Worm (Caenorhabditis elegans) whole organism, mixed stage, embryonic: ENCODE data around the gene ugt-20.

Experiments
- M03D4.4 ChIP-seq: sonication (generic microtip); optimal IDR thresholded peaks from 2 replicates; lab custom pipeline; 2017; ENCODE audit warnings: mild to moderate bottlenecking, missing genetic modification characterization, missing compliant biosample characterization
- bed-3 ChIP-seq: fragments of 200-800 bp; sonication (Bioruptor generic); optimal IDR thresholded peaks from 3 replicates; lab custom pipeline; 2018; ENCODE audit warnings: mild to moderate bottlenecking, missing genetic modification characterization, moderate library complexity, missing compliant biosample characterization
- blmp-1 ChIP-seq: fragments of 150-350 bp; optimal IDR thresholded peaks from 2 replicates; lab custom pipeline; 2014; ENCODE audit warnings: missing biosample characterization, missing genetic modification characterization
- ceh-39 ChIP-seq: fragments of 150-350 bp; optimal IDR thresholded peaks from 2 replicates; lab custom pipeline; 2014; ENCODE audit warnings: missing biosample characterization, missing genetic modification characterization
- ceh-83 ChIP-seq: fragments of 200-800 bp; sonication (Bioruptor generic); optimal IDR thresholded peaks from 2 replicates; lab custom pipeline; 2018; ENCODE audit warnings: mild to moderate bottlenecking, missing genetic modification characterization, missing compliant biosample characterization
- ces-1 ChIP-seq: fragments of 150-350 bp; optimal IDR thresholded peaks from 2 replicates; lab custom pipeline; 2014; ENCODE audit warnings: missing biosample characterization, missing genetic modification reagents, missing genetic modification characterization
- cnd-1 ChIP-seq: fragments of 200-800 bp; sonication (Bioruptor generic); optimal IDR thresholded peaks from 2 replicates; lab custom pipeline; 2018; ENCODE audit warnings: mild to moderate bottlenecking, missing genetic modification characterization, missing compliant biosample characterization
- drap-1 ChIP-seq: fragments of 200-800 bp; sonication (Bioruptor generic); optimal IDR thresholded peaks from 3 replicates; lab custom pipeline; 2018; ENCODE audit warnings: mild to moderate bottlenecking, missing genetic modification characterization, missing compliant biosample characterization
- elt-1 ChIP-seq: sonication (generic microtip); optimal IDR thresholded peaks from 2 replicates; lab custom pipeline; 2017; ENCODE audit warnings: missing genetic modification characterization, mild to moderate bottlenecking, missing compliant biosample characterization, antibody characterized with exemption, moderate library complexity, borderline replicate concordance; ENCODE audit not compliant: insufficient read depth
- elt-3 ChIP-seq: fragments of 150-350 bp; optimal IDR thresholded peaks from 2 replicates; lab custom pipeline; 2014; ENCODE audit warnings: missing biosample characterization, missing genetic modification characterization
- flh-1 ChIP-seq: fragments of 200-800 bp; sonication (Bioruptor generic); optimal IDR thresholded peaks from 2 replicates; lab custom pipeline; 2018; ENCODE audit warnings: mild to moderate bottlenecking, missing genetic modification characterization, moderate library complexity, missing compliant biosample characterization
- ham-2 ChIP-seq: fragments of 200-800 bp; sonication (Bioruptor generic); optimal IDR thresholded peaks from 2 replicates; lab custom pipeline; 2018; ENCODE audit warnings: mild to moderate bottlenecking, missing genetic modification characterization, missing compliant biosample characterization
- hlh-1 ChIP-seq: fragments of 150-350 bp; optimal IDR thresholded peaks from 2 replicates; lab custom pipeline; 2014; ENCODE audit warnings: missing biosample characterization, missing genetic modification reagents, missing genetic modification characterization
- lin-13 ChIP-seq: fragments of 150-350 bp; optimal IDR thresholded peaks from 2 replicates; lab custom pipeline; 2014; ENCODE audit warnings: missing biosample characterization, missing genetic modification characterization
- lin-32 ChIP-seq: fragments of 200-800 bp; sonication (Bioruptor generic); optimal IDR thresholded peaks from 2 replicates; lab custom pipeline; 2018; ENCODE audit warnings: mild to moderate bottlenecking, missing genetic modification characterization, missing compliant biosample characterization
- lsy-2 ChIP-seq: fragments of 150-350 bp; optimal IDR thresholded peaks from 2 replicates; lab custom pipeline; 2014; ENCODE audit warnings: missing biosample characterization, missing genetic modification characterization
- mab-5 ChIP-seq: fragments of 150-350 bp; optimal IDR thresholded peaks from 2 replicates; lab custom pipeline; 2014; ENCODE audit warnings: missing biosample characterization, missing genetic modification characterization
- mep-1 ChIP-seq: fragments of 150-350 bp; optimal IDR thresholded peaks from 2 replicates; lab custom pipeline; 2017; ENCODE audit warnings: missing biosample characterization, missing genetic modification reagents, missing genetic modification characterization, inconsistent platforms
- mls-2 ChIP-seq: sonication (generic microtip); optimal IDR thresholded peaks from 2 replicates; lab custom pipeline; 2016; ENCODE audit warnings: mild to moderate bottlenecking, missing genetic modification characterization, moderate library complexity, missing compliant biosample characterization
- nhr-12 ChIP-seq: fragments of 150-350 bp; optimal IDR thresholded peaks from 2 replicates; lab custom pipeline; 2014; ENCODE audit warnings: missing biosample characterization, missing genetic modification characterization
- nhr-2 ChIP-seq: fragments of 150-350 bp; optimal IDR thresholded peaks from 2 replicates; lab custom pipeline; 2014; ENCODE audit warnings: missing biosample characterization, missing genetic modification characterization
- nhr-28 ChIP-seq: fragments of 150-350 bp; optimal IDR thresholded peaks from 2 replicates; lab custom pipeline; 2014; ENCODE audit warnings: missing biosample characterization, missing genetic modification characterization
- nhr-76 ChIP-seq: sonication (generic microtip); optimal IDR thresholded peaks from 2 replicates; lab custom pipeline; 2017; ENCODE audit warnings: missing biosample characterization, missing genetic modification characterization
- pha-4 ChIP-seq: fragments of 150-350 bp; optimal IDR thresholded peaks from 2 replicates; lab custom pipeline; 2018; ENCODE audit warnings: missing biosample characterization, missing genetic modification reagents, missing genetic modification characterization
- sem-2 ChIP-seq: fragments of 200-800 bp; sonication (Bioruptor generic); optimal IDR thresholded peaks from 2 replicates; lab custom pipeline; 2018; ENCODE audit warnings: mild to moderate bottlenecking, missing genetic modification characterization, missing compliant biosample characterization
- snpc-4 ChIP-seq: fragments of 150-350 bp; optimal IDR thresholded peaks from 2 replicates; lab custom pipeline; 2014; ENCODE audit warnings: missing biosample characterization, missing genetic modification characterization
- sptf-1 ChIP-seq: sonication (generic microtip); optimal IDR thresholded peaks from 2 replicates; lab custom pipeline; 2017; ENCODE audit warnings: mild to moderate bottlenecking, missing genetic modification characterization, moderate library complexity, missing compliant biosample characterization
- tbx-8 ChIP-seq: fragments of 200-800 bp; sonication (Bioruptor generic); optimal IDR thresholded peaks from 2 replicates; lab custom pipeline; 2018; ENCODE audit warnings: mild to moderate bottlenecking, missing genetic modification characterization, moderate library complexity, missing compliant biosample characterization
- unc-39 ChIP-seq: fragments of 150-350 bp; optimal IDR thresholded peaks from 2 replicates; lab custom pipeline; 2014; ENCODE audit warnings: missing biosample characterization, missing genetic modification characterization
- unc-62 ChIP-seq: fragments of 150-350 bp; optimal IDR thresholded peaks from 2 replicates; lab custom pipeline; 2014; ENCODE audit warnings: missing biosample characterization, missing genetic modification reagents, missing genetic modification characterization
- zip-8 ChIP-seq: fragments of 150-350 bp; optimal IDR thresholded peaks from 2 replicates; lab custom pipeline; 2014; ENCODE audit warnings: missing biosample characterization, missing genetic modification characterization
- ztf-11 ChIP-seq: fragments of 150-350 bp; optimal IDR thresholded peaks from 2 replicates; lab custom pipeline; 2014; ENCODE audit warnings: missing biosample characterization, missing genetic modification characterization

Gene ugt-20

ce11 chrIV:6054833-6055232 lies 28.6 kb downstream of the ugt-20 start:
- TF ChIP-seq ces-1 (GFP tag; lab: Kevin White, UChicago) (peak; percentile 77), ztf-11 (tag; lab: Kevin White, UChicago) (no peak)

DNA sequence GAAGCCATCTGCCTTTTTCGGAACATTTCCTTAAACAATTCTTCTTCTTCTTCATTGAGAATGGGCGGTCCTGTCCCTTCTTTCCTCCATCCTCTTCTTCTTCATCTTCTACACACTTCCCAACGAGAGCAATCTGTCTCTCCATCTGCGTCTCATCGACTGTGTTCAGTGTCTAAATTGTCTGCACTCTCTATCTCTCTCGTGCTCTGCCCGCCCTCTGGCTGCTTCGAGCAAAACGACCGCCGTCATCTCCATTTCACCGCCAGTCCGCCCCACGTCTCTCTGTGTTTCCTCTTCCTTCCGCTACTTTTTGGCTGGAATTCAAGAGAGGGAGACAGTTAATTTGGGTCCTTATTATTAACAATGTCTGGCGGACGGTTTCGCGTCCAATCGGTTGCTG lies 30.0 kb downstream of the ugt-20 start:
- TF ChIP-seq nhr-28 (tag; lab: Kevin White, UChicago) (no peak), ham-2 (GFP tag; lab: Kevin White, UChicago) (no peak), ces-1 (GFP tag; lab: Kevin White, UChicago) (peak; percentile 47)

- TF ChIP-seq lsy-2 (no peak), ceh-39 (tag; lab: Kevin White, UChicago) (no peak), lin-32 (GFP tag; lab: Kevin White, UChicago) (no peak), cnd-1 (no peak), bed-3 (GFP tag; lab: Kevin White, UChicago) (no peak), mep-1 (tag; lab: Kevin White, UChicago) (no peak), sptf-1 (tag; lab: Kevin White, UChicago) (no peak), hlh-1 (tag; lab: Kevin White, UChicago) (no peak), pha-4 (tag; lab: Kevin White, UChicago) (no peak), drap-1 (no peak), flh-1 (GFP tag; lab: Kevin White, UChicago) (no peak), blmp-1 (tag; lab: Kevin White, UChicago) (no peak), sem-2 (GFP tag; lab: Kevin White, UChicago) (no peak), ceh-83 (GFP tag; lab: Kevin White, UChicago) (no peak), ztf-11 (tag; lab: Kevin White, UChicago) (no peak), snpc-4 (tag; lab: Kevin White, UChicago) (no peak), elt-3 (tag; lab: Kevin White, UChicago) (no peak), elt-1 (tag; lab: Kevin White, UChicago) (no peak), tbx-8 (GFP tag; lab: Kevin White, UChicago) (no peak)
Measured at ce11 chrIV:6051884-6052283, 31.5 kb downstream of the ugt-20 start.

- TF ChIP-seq lin-13 (tag; lab: Kevin White, UChicago) (no peak), nhr-2 (tag; lab: Kevin White, UChicago) (no peak), lsy-2 (no peak), ztf-11 (tag; lab: Kevin White, UChicago) (no peak), unc-62 (GFP tag; lab: Kevin White, UChicago) (no peak), mab-5 (tag; lab: Kevin White, UChicago) (no peak), ces-1 (GFP tag; lab: Kevin White, UChicago) (no peak), elt-3 (tag; lab: Kevin White, UChicago) (no peak), drap-1 (no peak), unc-39 (tag; lab: Kevin White, UChicago) (no peak), blmp-1 (tag; lab: Kevin White, UChicago) (no peak), lin-32 (GFP tag; lab: Kevin White, UChicago) (no peak)
Measured at ce11 chrIV:6049062-6049461, 34.3 kb downstream of the ugt-20 start.

DNA sequence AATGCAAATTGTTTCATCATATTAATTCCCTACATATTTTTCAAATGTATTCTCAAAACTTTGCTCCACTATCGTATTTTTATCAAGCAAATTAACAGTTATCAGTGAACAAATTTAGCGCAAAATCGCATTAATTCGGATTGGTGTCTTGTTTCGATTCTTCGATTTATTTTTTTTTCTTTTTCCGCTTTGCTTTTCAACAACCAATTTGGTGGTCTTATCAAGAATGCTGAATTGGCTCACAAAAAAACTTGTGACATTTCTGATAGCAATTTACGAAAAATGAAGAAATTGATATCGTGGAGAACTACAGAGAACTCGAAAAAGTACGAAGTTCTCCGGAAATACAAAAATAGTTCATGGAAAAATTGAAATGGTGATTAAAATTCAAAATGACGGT lies 34.9 kb downstream of the ugt-20 start:
- TF ChIP-seq unc-62 (GFP tag; lab: Kevin White, UChicago), result no peak
- TF ChIP-seq elt-1 (tag; lab: Kevin White, UChicago), result no peak
- TF ChIP-seq zip-8 (tag; lab: Kevin White, UChicago), result no peak
- TF ChIP-seq ces-1 (GFP tag; lab: Kevin White, UChicago), result no peak
- no peak for TF ChIP-seq nhr-12 (tag; lab: Kevin White, UChicago)
- no peak for TF ChIP-seq cnd-1
- TF ChIP-seq sptf-1 (tag; lab: Kevin White, UChicago), result no peak
- no peak for TF ChIP-seq pha-4 (tag; lab: Kevin White, UChicago)
- TF ChIP-seq hlh-1 (tag; lab: Kevin White, UChicago), result no peak
- no peak for TF ChIP-seq M03D4.4 (tag; lab: Kevin White, UChicago)
- TF ChIP-seq drap-1, result no peak
- no peak for TF ChIP-seq tbx-8 (GFP tag; lab: Kevin White, UChicago)
- no peak for TF ChIP-seq ham-2 (GFP tag; lab: Kevin White, UChicago)
- no peak for TF ChIP-seq nhr-76 (tag; lab: Kevin White, UChicago)
- no peak for TF ChIP-seq mls-2
